Fruit fly (Drosophila melanogaster) whole organism, embryonic: ENCODE measurements around the gene CG12974.

Experiments
- B-H1 ChIP-seq: fragments of 200-800 bp; sonication (Bioruptor generic); IDR thresholded peaks from 3 replicates; pipeline ENCODE4 v1.3.6; 2022; ENCODE audit warnings: missing biosample characterization, missing genetic modification characterization
- Bgb ChIP-seq: fragments of 200-800 bp; sonication (Bioruptor generic); IDR thresholded peaks from 2 replicates; pipeline ENCODE4 v1.3.6; 2022; ENCODE audit warnings: missing biosample characterization, missing genetic modification characterization; ENCODE audit not compliant: partially characterized antibody
- CG10267 ChIP-seq: fragments of 200-800 bp; sonication (Bioruptor generic); optimal IDR thresholded peaks from 2 replicates; lab custom pipeline; 2018; ENCODE audit warnings: missing biosample characterization, mild to moderate bottlenecking, missing genetic modification characterization, moderate library complexity
- CG10462 ChIP-seq: fragments of 200-800 bp; sonication (Bioruptor generic); optimal IDR thresholded peaks from 2 replicates; lab custom pipeline; 2016; ENCODE audit warnings: missing biosample characterization, missing genetic modification characterization
- CG10959 ChIP-seq: fragments of 200-800 bp; sonication (Bioruptor generic); IDR thresholded peaks from 2 replicates; pipeline ENCODE4 v1.3.6; 2022; ENCODE audit warnings: missing biosample characterization, missing genetic modification characterization
- CG11504 ChIP-seq: fragments of 200-800 bp; sonication (Bioruptor generic); optimal IDR thresholded peaks from 3 replicates; lab custom pipeline; 2019; ENCODE audit warnings: missing biosample characterization, mild to moderate bottlenecking, missing genetic modification characterization, moderate library complexity
- CG12391 ChIP-seq: fragments of 200-800 bp; sonication (Bioruptor generic); optimal IDR thresholded peaks from 3 replicates; lab custom pipeline; 2018; ENCODE audit warnings: missing biosample characterization, mild to moderate bottlenecking, missing genetic modification characterization, moderate library complexity
- CG14667 ChIP-seq: fragments of 200-800 bp; sonication (Bioruptor generic); IDR thresholded peaks from 2 replicates; pipeline ENCODE4 v1.3.6; 2022; ENCODE audit warnings: missing biosample characterization, missing genetic modification characterization
- CG15269 ChIP-seq: fragments of 200-800 bp; sonication (Bioruptor generic); optimal IDR thresholded peaks from 2 replicates; lab custom pipeline; 2018; ENCODE audit warnings: missing biosample characterization, mild to moderate bottlenecking, missing genetic modification characterization, moderate library complexity
- CG15514 ChIP-seq: fragments of 200-800 bp; sonication (Bioruptor generic); optimal IDR thresholded peaks from 3 replicates; lab custom pipeline; 2017; ENCODE audit warnings: missing biosample characterization, missing genetic modification characterization, mild to moderate bottlenecking, moderate library complexity, missing genetic modification reagents
- CG16813 ChIP-seq: fragments of 200-800 bp; sonication (Bioruptor generic); IDR thresholded peaks from 3 replicates; pipeline ENCODE4 v1.3.6; 2022; ENCODE audit warnings: missing biosample characterization, missing genetic modification characterization; ENCODE audit not compliant: partially characterized antibody
- CG16863 ChIP-seq: fragments of 200-800 bp; sonication (Bioruptor generic); optimal IDR thresholded peaks from 3 replicates; lab custom pipeline; 2016; ENCODE audit warnings: missing biosample characterization, missing genetic modification characterization
- CG17328 ChIP-seq: fragments of 200-800 bp; sonication (Bioruptor generic); IDR thresholded peaks from 2 replicates; pipeline ENCODE4 v1.3.6; 2022; ENCODE audit warnings: missing biosample characterization, missing genetic modification characterization
- CG17802 ChIP-seq: fragments of 200-800 bp; sonication (Bioruptor generic); optimal IDR thresholded peaks from 2 replicates; lab custom pipeline; 2018; ENCODE audit warnings: missing biosample characterization, mild to moderate bottlenecking, missing genetic modification characterization, moderate library complexity
- CG2129 ChIP-seq: fragments of 200-800 bp; sonication (Bioruptor generic); IDR thresholded peaks from 2 replicates; pipeline ENCODE4 v1.3.6; 2022; ENCODE audit warnings: missing biosample characterization, missing genetic modification characterization; ENCODE audit not compliant: partially characterized antibody
- CG4328 ChIP-seq: fragments of 200-800 bp; sonication (Bioruptor generic); optimal IDR thresholded peaks from 3 replicates; lab custom pipeline; 2017; ENCODE audit warnings: missing biosample characterization, missing genetic modification reagents, missing genetic modification characterization
- CG6791 ChIP-seq: fragments of 200-800 bp; sonication (Bioruptor generic); IDR thresholded peaks from 3 replicates; pipeline ENCODE4 v1.3.6; 2022; ENCODE audit warnings: missing biosample characterization, missing genetic modification characterization; ENCODE audit not compliant: partially characterized antibody
- CG6854 ChIP-seq: fragments of 200-800 bp; sonication (Bioruptor generic); optimal IDR thresholded peaks from 3 replicates; lab custom pipeline; 2017; ENCODE audit warnings: missing biosample characterization, mild to moderate bottlenecking, missing genetic modification characterization
- CG8924 ChIP-seq: fragments of 200-800 bp; optimal IDR thresholded peaks from 3 replicates; lab custom pipeline; 2019; ENCODE audit warnings: missing biosample characterization, mild to moderate bottlenecking, missing genetic modification characterization, moderate library complexity
- Dfd ChIP-seq, 2 experiments: fragments of >200 bp; optimal IDR thresholded peaks; 2 replicates each; lab custom pipeline; 2017; ENCODE audit warnings: missing biosample characterization in 2 of 2, missing genetic modification characterization in 2 of 2
- Fer2 ChIP-seq: fragments of 200-800 bp; sonication (Bioruptor generic); optimal IDR thresholded peaks from 2 replicates; lab custom pipeline; 2018; ENCODE audit warnings: missing biosample characterization, mild to moderate bottlenecking, missing genetic modification characterization, moderate library complexity
- Gsc ChIP-seq: fragments of 200-800 bp; sonication (Bioruptor generic); IDR thresholded peaks from 2 replicates; pipeline ENCODE4 v1.3.6; 2022; ENCODE audit warnings: missing biosample characterization, missing genetic modification characterization
- H2.0 ChIP-seq: fragments of 200-800 bp; sonication (Bioruptor generic); IDR thresholded peaks from 2 replicates; pipeline ENCODE4 v1.3.6; 2022; ENCODE audit warnings: missing biosample characterization, missing genetic modification characterization
- HmgZ ChIP-seq: fragments of 200-800 bp; sonication (Bioruptor generic); optimal IDR thresholded peaks from 2 replicates; lab custom pipeline; 2018; ENCODE audit warnings: missing biosample characterization, mild to moderate bottlenecking, missing genetic modification characterization
- Lhr ChIP-seq: fragments of 200-800 bp; sonication (Bioruptor generic); optimal IDR thresholded peaks from 3 replicates; lab custom pipeline; 2017; ENCODE audit warnings: mild to moderate bottlenecking, missing biosample characterization, missing genetic modification reagents, missing genetic modification characterization
- Med ChIP-seq: fragments of 200-800 bp; sonication (Bioruptor generic); peaks from one replicate; lab custom pipeline; 2016; ENCODE audit warnings: missing biosample characterization, missing genetic modification characterization, mild to moderate bottlenecking, inconsistent platforms, moderate library complexity
- Mes4 ChIP-seq: fragments of 200-800 bp; sonication (Bioruptor generic); optimal IDR thresholded peaks from 2 replicates; lab custom pipeline; 2016; ENCODE audit warnings: missing biosample characterization, missing genetic modification characterization
- Mrtf ChIP-seq: fragments of 200-800 bp; sonication (Bioruptor generic); IDR thresholded peaks from 3 replicates; pipeline ENCODE4 v1.3.6; 2022; ENCODE audit warnings: missing biosample characterization, missing genetic modification characterization
- NC2β ChIP-seq: fragments of 200-800 bp; sonication (Bioruptor generic); optimal IDR thresholded peaks from 2 replicates; lab custom pipeline; 2016; ENCODE audit warnings: missing biosample characterization, missing genetic modification characterization
- NK7.1 ChIP-seq: fragments of 200-800 bp; sonication (Bioruptor generic); optimal IDR thresholded peaks from 3 replicates; lab custom pipeline; 2016; ENCODE audit warnings: missing biosample characterization, missing genetic modification characterization
- Neu2 ChIP-seq: fragments of 200-800 bp; sonication (Bioruptor generic); optimal IDR thresholded peaks from 3 replicates; lab custom pipeline; 2016; ENCODE audit warnings: missing biosample characterization, missing genetic modification characterization, borderline replicate concordance
- Nf-YB ChIP-seq: fragments of 200-800 bp; sonication (Bioruptor generic); optimal IDR thresholded peaks from 3 replicates; lab custom pipeline; 2019; ENCODE audit warnings: missing biosample characterization, mild to moderate bottlenecking, missing genetic modification characterization, moderate library complexity
- Sox102F ChIP-seq: fragments of 200-800 bp; sonication (Bioruptor generic); optimal IDR thresholded peaks from 2 replicates; lab custom pipeline; 2018; ENCODE audit warnings: missing biosample characterization, mild to moderate bottlenecking, missing genetic modification characterization, moderate library complexity
- TFAM ChIP-seq: fragments of 200-800 bp; sonication (Bioruptor generic); optimal IDR thresholded peaks from 2 replicates; lab custom pipeline; 2017; ENCODE audit warnings: missing biosample characterization, missing genetic modification characterization, inconsistent platforms
- amos ChIP-seq: fragments of 200-800 bp; sonication (Bioruptor generic); IDR thresholded peaks from 2 replicates; pipeline ENCODE4 v1.3.6; 2022; ENCODE audit warnings: missing biosample characterization, missing genetic modification characterization; ENCODE audit not compliant: partially characterized antibody
- croc ChIP-seq: fragments of 200-800 bp; sonication (Bioruptor generic); conservative IDR thresholded peaks from 3 replicates; pipeline ENCODE4 v1.3.6; 2022; ENCODE audit warnings: missing biosample characterization, missing genetic modification characterization
- da ChIP-seq: fragments of 200-800 bp; sonication (Bioruptor generic); optimal IDR thresholded peaks from 2 replicates; lab custom pipeline; 2016; ENCODE audit warnings: missing biosample characterization, missing genetic modification characterization
- dmrt99B ChIP-seq: fragments of 200-800 bp; sonication (Bioruptor generic); optimal IDR thresholded peaks from 2 replicates; lab custom pipeline; 2018; ENCODE audit warnings: missing biosample characterization, mild to moderate bottlenecking, missing genetic modification characterization, moderate library complexity
- ems ChIP-seq: fragments of 200-800 bp; sonication (Bioruptor generic); optimal IDR thresholded peaks from 3 replicates; lab custom pipeline; 2016; ENCODE audit warnings: missing biosample characterization, missing genetic modification characterization
- fd96Cb ChIP-seq: fragments of 200-800 bp; sonication (Bioruptor generic); optimal IDR thresholded peaks from 2 replicates; lab custom pipeline; 2018; ENCODE audit warnings: missing biosample characterization, mild to moderate bottlenecking, missing genetic modification characterization, moderate library complexity
- grau ChIP-seq: fragments of 200-800 bp; optimal IDR thresholded peaks from 3 replicates; lab custom pipeline; 2019; ENCODE audit warnings: missing biosample characterization, mild to moderate bottlenecking, missing genetic modification characterization, moderate library complexity
- inv ChIP-seq: fragments of 200-800 bp; sonication (Bioruptor generic); IDR thresholded peaks from 2 replicates; pipeline ENCODE4 v1.3.6; 2022; ENCODE audit warnings: missing biosample characterization, missing genetic modification characterization; ENCODE audit not compliant: partially characterized antibody
- jumu ChIP-seq: fragments of 200-800 bp; sonication (Bioruptor generic); optimal IDR thresholded peaks from 3 replicates; lab custom pipeline; 2016; ENCODE audit warnings: missing biosample characterization, missing genetic modification characterization
- knrl ChIP-seq: fragments of 200-800 bp; sonication (Bioruptor generic); IDR thresholded peaks from 3 replicates; pipeline ENCODE4 v1.3.6; 2022; ENCODE audit warnings: missing biosample characterization, missing genetic modification characterization; ENCODE audit not compliant: partially characterized antibody
- lilli ChIP-seq: fragments of 200-800 bp; sonication (Bioruptor generic); optimal IDR thresholded peaks from 3 replicates; lab custom pipeline; 2016; ENCODE audit warnings: missing biosample characterization, missing genetic modification characterization
- luna ChIP-seq: fragments of 200-800 bp; sonication (Bioruptor generic); optimal IDR thresholded peaks from 2 replicates; lab custom pipeline; 2016; ENCODE audit warnings: missing biosample characterization, missing genetic modification characterization
- maf-S ChIP-seq: fragments of 200-800 bp; sonication (Bioruptor generic); optimal IDR thresholded peaks from 2 replicates; lab custom pipeline; 2016; ENCODE audit warnings: missing biosample characterization, missing genetic modification characterization
- yki ChIP-seq: fragments of >200 bp; optimal IDR thresholded peaks from 3 replicates; lab custom pipeline; 2018
- z ChIP-seq: fragments of 200-800 bp; sonication (Bioruptor generic); IDR thresholded peaks from 3 replicates; pipeline ENCODE4 v1.3.6; 2022; ENCODE audit warnings: missing biosample characterization, missing genetic modification characterization

CG12974 gene

DNA sequence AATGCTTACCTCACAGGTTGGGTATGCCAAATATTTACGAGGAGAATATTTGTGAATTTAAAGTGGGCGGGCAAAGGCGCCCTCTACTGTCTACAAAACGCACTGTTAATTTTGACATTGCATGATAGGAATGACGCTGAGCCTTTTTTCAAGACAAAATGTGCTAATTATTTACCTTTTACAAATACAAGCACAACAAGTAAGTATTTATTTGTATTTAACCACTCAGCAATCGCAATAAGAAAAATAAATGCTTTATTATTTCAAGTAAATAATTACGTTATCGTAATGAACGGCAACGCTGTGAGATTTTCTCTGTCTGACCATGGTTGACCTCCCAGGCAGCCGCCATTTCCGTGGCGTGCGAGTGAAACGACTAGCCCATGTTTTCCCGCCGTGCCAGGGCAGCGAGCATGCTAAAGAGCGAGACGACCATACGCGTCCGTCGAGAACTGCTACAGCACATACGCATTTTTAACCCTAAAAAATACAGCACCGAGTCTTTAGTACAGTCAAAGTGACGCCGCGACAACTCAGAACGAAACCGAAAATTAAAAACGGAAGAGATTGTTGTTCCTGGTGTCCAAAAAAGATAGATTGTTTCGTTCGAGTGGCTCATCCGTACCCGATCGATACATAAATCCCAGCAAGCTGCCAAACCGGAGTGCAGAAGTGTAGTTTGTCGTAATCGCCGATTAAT lies at the start of gene CG12974, which contains the start of gene pzg (continued):
- TF ChIP-seq CG4328 (GFP tag; lab: Kevin White, UChicago) (peak; percentile 84), CG15514 (GFP tag; lab: Kevin White, UChicago) (peak; percentile 65), CG16813 (GFP tag; lab: Robert Waterston, UW) (peak; percentile 77), CG14667 (GFP tag; lab: Robert Waterston, UW) (no peak), CG6854 (GFP tag; lab: Kevin White, UChicago) (peak; percentile 1), CG17802 (peak; percentile 79), z (GFP tag; lab: Robert Waterston, UW) (no peak), Fer2 (tag; lab: Kevin White, UChicago) (peak; percentile 61), CG8924 (tag; lab: Kevin White, UChicago) (peak; percentile 87), jumu (GFP tag; lab: Kevin White, UChicago) (peak; percentile 68), da (GFP tag; lab: Kevin White, UChicago) (peak; percentile 55), Gsc (peak; percentile 81), CG17328 (peak; percentile 62), maf-S (peak; percentile 69), lilli (GFP tag; lab: Kevin White, UChicago) (peak; percentile 78), B-H1 (peak; percentile 79), Neu2 (GFP tag; lab: Kevin White, UChicago) (peak; percentile 25), H2.0 (GFP tag; lab: Robert Waterston, UW) (peak; percentile 73; the same call in 1 of the 2 replicates), Bgb (peak; percentile 74; the same call in 1 of the 2 replicates), CG10462 (GFP tag; lab: Kevin White, UChicago) (no peak), Med (GFP tag; lab: Kevin White, UChicago) (peak; percentile 96), dmrt99B (tag; lab: Kevin White, UChicago) (no peak), Lhr (peak; percentile 85), Sox102F (peak; percentile 90), knrl (GFP tag; lab: Robert Waterston, UW) (peak; percentile 95), TFAM (GFP tag; lab: Kevin White, UChicago) (no peak), Nf-YB (GFP tag; lab: Kevin White, UChicago) (peak; percentile 66), croc (GFP tag; lab: Robert Waterston, UW) (peak; percentile 91), fd96Cb (peak; percentile 73), NC2β (GFP tag; lab: Kevin White, UChicago) (peak; percentile 80), Mes4 (peak; percentile 79), grau (peak; percentile 78), CG11504 (tag; lab: Kevin White, UChicago) (peak; percentile 74), Mrtf (GFP tag; lab: Robert Waterston, UW) (peak; percentile 81), CG6791 (GFP tag; lab: Robert Waterston, UW) (peak; percentile 67; the same call in 2 of the 3 replicates), CG16863 (peak; percentile 62), ems (GFP tag; lab: Kevin White, UChicago) (peak; percentile 63), CG10267 (tag; lab: Kevin White, UChicago) (peak; percentile 76), Dfd (GFP tag; optimal IDR thresholded peaks at IDR 0.05; lab: Kevin White, UChicago) (no peak), CG12391 (tag; lab: Kevin White, UChicago) (peak; percentile 86), CG10959 (peak; percentile 88), HmgZ (tag; lab: Kevin White, UChicago) (peak; percentile 85), yki (lab: Kevin White, UChicago) (peak; percentile 13), NK7.1 (GFP tag; lab: Kevin White, UChicago) (peak; percentile 1), amos (GFP tag; lab: Robert Waterston, UW) (peak; percentile 66; the same call in 1 of the 2 replicates), CG15269 (tag; lab: Kevin White, UChicago) (peak; percentile 59), inv (GFP tag; lab: Robert Waterston, UW) (peak; percentile 85), CG2129 (no peak), luna (peak; percentile 19)
